Worm (Caenorhabditis elegans): ENCODE measurements around the gene sri-21.

ce11 chrV:3543344-3543743, 6.3 kb upstream of the sri-21 start, which contains the start of gene nhr-222:
- TF ChIP-seq dao-5 (tag; optimal IDR thresholded peaks at IDR 0.05) (no peak), W03F9.2 (tag; optimal IDR thresholded peaks at IDR 0.05) (no peak), him-1 (tag; optimal IDR thresholded peaks at IDR 0.05) (no peak)
